Worm (Caenorhabditis elegans) whole organism, midembryonic: ENCODE measurements around the gene Y73C8B.5.

Experiments used
- T22C8.4 ChIP-seq: fragments of 200-800 bp; sonication (Bioruptor generic); IDR thresholded peaks from 2 replicates; pipeline ENCODE4 v1.3.6; 2022; ENCODE audit warnings: missing genetic modification characterization, missing compliant biosample characterization
- cog-1 ChIP-seq: sonication (generic microtip); optimal IDR thresholded peaks from 2 replicates; lab custom pipeline; 2016; ENCODE audit warnings: missing genetic modification characterization, missing compliant biosample characterization
- flt-1 ChIP-seq: fragments of 200-800 bp; sonication (Bioruptor generic); IDR thresholded peaks from 2 replicates; pipeline ENCODE4 v1.3.6; 2022; ENCODE audit warnings: missing genetic modification characterization, missing compliant biosample characterization
- klf-2 ChIP-seq: fragments of 200-800 bp; sonication (Bioruptor generic); conservative IDR thresholded peaks from 2 replicates; pipeline ENCODE4 v1.3.6; 2022; ENCODE audit warnings: missing genetic modification reagents, missing genetic modification characterization, missing compliant biosample characterization
- med-1 ChIP-seq: sonication (generic microtip); optimal IDR thresholded peaks from 2 replicates; lab custom pipeline; 2017; ENCODE audit warnings: missing genetic modification characterization, mild to moderate bottlenecking, missing compliant biosample characterization, antibody characterized with exemption, missing genetic modification reagents; ENCODE audit not compliant: insufficient read depth
- ref-1 ChIP-seq: fragments of 200-800 bp; sonication (Bioruptor generic); conservative IDR thresholded peaks from 2 replicates; pipeline ENCODE4 v1.3.6; 2022; ENCODE audit warnings: missing genetic modification reagents, missing genetic modification characterization, missing compliant biosample characterization
- tab-1 ChIP-seq: fragments of 200-800 bp; sonication (Bioruptor generic); IDR thresholded peaks from 2 replicates; pipeline ENCODE4 v1.3.6; 2022; ENCODE audit warnings: missing genetic modification characterization, missing compliant biosample characterization
- ztf-23 ChIP-seq: fragments of 200-800 bp; sonication (Bioruptor generic); IDR thresholded peaks from 2 replicates; pipeline ENCODE4 v1.3.6; 2022; ENCODE audit warnings: missing genetic modification reagents, missing genetic modification characterization, missing compliant biosample characterization
- ztf-29 ChIP-seq: fragments of 200-800 bp; sonication (Bioruptor generic); IDR thresholded peaks from 2 replicates; pipeline ENCODE4 v1.3.6; 2022; ENCODE audit warnings: missing genetic modification reagents, missing genetic modification characterization, missing compliant biosample characterization

Gene Y73C8B.5

ce11 chrV:3166260-3166659 is 30.8 kb upstream of the Y73C8B.5 start, which contains the start of gene C36C5.4:
Gene C36C5.4 (plus strand): TSS chrV:3166560.
- TF ChIP-seq klf-2 (no peak), tab-1 (GFP tag; lab: Robert Waterston, UW) (no peak), med-1 (GFP tag; lab: Kevin White, UChicago) (no peak), ztf-29 (GFP tag; lab: Robert Waterston, UW) (no peak), ztf-23 (GFP tag; lab: Robert Waterston, UW) (no peak), T22C8.4 (GFP tag; lab: Robert Waterston, UW) (no peak), flt-1 (GFP tag; lab: Robert Waterston, UW) (no peak), cog-1 (tag; lab: Kevin White, UChicago) (no peak), ref-1 (GFP tag; lab: Robert Waterston, UW) (no peak)

ce11 chrV:3168650-3169049 is 28.4 kb upstream of the Y73C8B.5 start, which contains the start of gene C36C5.15:
Gene C36C5.15 (minus strand): TSS chrV:3168750.
- TF ChIP-seq med-1 (GFP tag; lab: Kevin White, UChicago), result no peak
- TF ChIP-seq tab-1 (GFP tag; lab: Robert Waterston, UW), result no peak
- no peak for TF ChIP-seq flt-1 (GFP tag; lab: Robert Waterston, UW)
- TF ChIP-seq ztf-29 (GFP tag; lab: Robert Waterston, UW), result no peak
- TF ChIP-seq ztf-23 (GFP tag; lab: Robert Waterston, UW), result no peak
- TF ChIP-seq ref-1 (GFP tag; lab: Robert Waterston, UW), result no peak
- no peak for TF ChIP-seq T22C8.4 (GFP tag; lab: Robert Waterston, UW)

- TF ChIP-seq ztf-29 (GFP tag; lab: Robert Waterston, UW) (no peak), tab-1 (GFP tag; lab: Robert Waterston, UW) (no peak), cog-1 (tag; lab: Kevin White, UChicago) (no peak), ref-1 (GFP tag; lab: Robert Waterston, UW) (no peak), klf-2 (no peak), T22C8.4 (GFP tag; lab: Robert Waterston, UW) (no peak), flt-1 (GFP tag; lab: Robert Waterston, UW) (no peak), ztf-23 (GFP tag; lab: Robert Waterston, UW) (no peak), med-1 (GFP tag; lab: Kevin White, UChicago) (no peak)
These were observed 27.2 kb upstream of the Y73C8B.5 start, which contains the start of gene srbc-6 for ce11 chrV:3169838-3170237. Gene srbc-6 (plus strand): TSS chrV:3170138.

- TF ChIP-seq ztf-29 (GFP tag; lab: Robert Waterston, UW), result no peak
- TF ChIP-seq T22C8.4 (GFP tag; lab: Robert Waterston, UW), result peak; percentile 57; the same call in 1 of the 2 replicates
- TF ChIP-seq flt-1 (GFP tag; lab: Robert Waterston, UW), result no peak
These were observed 25.4 kb upstream of the Y73C8B.5 start for ce11 chrV:3171625-3172024.

- no peak for TF ChIP-seq med-1 (GFP tag; lab: Kevin White, UChicago)
- no peak for TF ChIP-seq ref-1 (GFP tag; lab: Robert Waterston, UW)
- no peak for TF ChIP-seq tab-1 (GFP tag; lab: Robert Waterston, UW)
- TF ChIP-seq ztf-29 (GFP tag; lab: Robert Waterston, UW), result no peak
- no peak for TF ChIP-seq flt-1 (GFP tag; lab: Robert Waterston, UW)
- no peak for TF ChIP-seq klf-2
- TF ChIP-seq ztf-23 (GFP tag; lab: Robert Waterston, UW), result no peak
- TF ChIP-seq T22C8.4 (GFP tag; lab: Robert Waterston, UW), result no peak
- TF ChIP-seq cog-1 (tag; lab: Kevin White, UChicago), result no peak
These were observed 20.9 kb upstream of the Y73C8B.5 start, which contains the start of gene srab-8 for ce11 chrV:3176161-3176560. Gene srab-8 (plus strand): TSS chrV:3176461.

- TF ChIP-seq ztf-29 (GFP tag; lab: Robert Waterston, UW), result no peak
- no peak for TF ChIP-seq ref-1 (GFP tag; lab: Robert Waterston, UW)
- no peak for TF ChIP-seq cog-1 (tag; lab: Kevin White, UChicago)
- no peak for TF ChIP-seq ztf-23 (GFP tag; lab: Robert Waterston, UW)
- TF ChIP-seq tab-1 (GFP tag; lab: Robert Waterston, UW), result no peak
- TF ChIP-seq med-1 (GFP tag; lab: Kevin White, UChicago), result no peak
- TF ChIP-seq klf-2, result no peak
- TF ChIP-seq flt-1 (GFP tag; lab: Robert Waterston, UW), result no peak
- TF ChIP-seq T22C8.4 (GFP tag; lab: Robert Waterston, UW), result no peak
These were observed 11.2 kb upstream of the Y73C8B.5 start for ce11 chrV:3185855-3186254.

ce11 chrV:3188043-3188442 is 9.0 kb upstream of the Y73C8B.5 start, which contains the start of gene lag-2:
Gene lag-2 (plus strand): TSS chrV:3188343.
- TF ChIP-seq cog-1 (tag; lab: Kevin White, UChicago), result no peak
- no peak for TF ChIP-seq T22C8.4 (GFP tag; lab: Robert Waterston, UW)
- no peak for TF ChIP-seq med-1 (GFP tag; lab: Kevin White, UChicago)
- TF ChIP-seq ztf-23 (GFP tag; lab: Robert Waterston, UW), result no peak
- TF ChIP-seq ref-1 (GFP tag; lab: Robert Waterston, UW), result no peak
- TF ChIP-seq klf-2, result no peak
- no peak for TF ChIP-seq tab-1 (GFP tag; lab: Robert Waterston, UW)
- no peak for TF ChIP-seq flt-1 (GFP tag; lab: Robert Waterston, UW)
- no peak for TF ChIP-seq ztf-29 (GFP tag; lab: Robert Waterston, UW)

ce11 chrV:3193091-3193608 is 3.9 kb upstream of the Y73C8B.5 start, which contains the start of the genes Y73C8B.3 and Y73C8B.9:
Gene Y73C8B.3 (minus strand): TSS chrV:3193237.
Gene Y73C8B.9 (plus strand): TSS chrV:3193558.
- TF ChIP-seq ztf-29 (GFP tag; lab: Robert Waterston, UW) (no peak), T22C8.4 (GFP tag; lab: Robert Waterston, UW) (no peak)

- TF ChIP-seq ztf-23 (GFP tag; lab: Robert Waterston, UW), result no peak
- TF ChIP-seq ref-1 (GFP tag; lab: Robert Waterston, UW), result no peak
- TF ChIP-seq cog-1 (tag; lab: Kevin White, UChicago), result peak; percentile 5
- no peak for TF ChIP-seq med-1 (GFP tag; lab: Kevin White, UChicago)
- no peak for TF ChIP-seq tab-1 (GFP tag; lab: Robert Waterston, UW)
- TF ChIP-seq flt-1 (GFP tag; lab: Robert Waterston, UW), result no peak; the same call in 1 of the 2 replicates
These were observed 2.1 kb upstream of the Y73C8B.5 start, which contains the start of gene Y73C8B.2 for ce11 chrV:3194952-3195450. Gene Y73C8B.2 (minus strand): TSS chrV:3195002.
